Fruit fly (Drosophila melanogaster) whole organism, prepupa: Measurements from ENCODE around the gene Catsup.

Source experiments
- CG9139 ChIP-seq: fragments of 200-800 bp; sonication (Bioruptor generic); optimal IDR thresholded peaks from 3 replicates; lab custom pipeline; 2017; ENCODE audit warnings: missing biosample characterization, mild to moderate bottlenecking, missing genetic modification characterization
- vri ChIP-seq: fragments of 200-800 bp; sonication (Bioruptor generic); optimal IDR thresholded peaks from 3 replicates; lab custom pipeline; 2016; ENCODE audit warnings: missing biosample characterization, mild to moderate bottlenecking, missing genetic modification characterization

dm6 chr2L:19019160-19019592 is 22.5 kb upstream of the Catsup start:
- TF ChIP-seq CG9139 (GFP tag; lab: Kevin White, UChicago) (no peak), vri (GFP tag; lab: Kevin White, UChicago) (no peak)
